Worm (Caenorhabditis elegans) whole organism, young adult: Measurements from ENCODE around the gene elo-5.

Experiments
- B0336.3 ChIP-seq: fragments of 200-800 bp; sonication (Bioruptor generic); IDR thresholded peaks from 2 replicates; pipeline ENCODE4 v1.3.6; 2022; ENCODE audit warnings: missing genetic modification characterization, missing compliant biosample characterization
- F10E7.11 ChIP-seq: sonication (generic microtip); optimal IDR thresholded peaks from 2 replicates; lab custom pipeline; 2017; ENCODE audit warnings: mild to moderate bottlenecking, missing genetic modification characterization, moderate library complexity, missing compliant biosample characterization
- F33H1.4 ChIP-seq: fragments of 200-800 bp; sonication (Bioruptor generic); IDR thresholded peaks from 2 replicates; pipeline ENCODE4 v1.3.6; 2022; ENCODE audit warnings: missing genetic modification reagents, missing genetic modification characterization, missing compliant biosample characterization
- F39B2.1 ChIP-seq: fragments of 200-800 bp; sonication (Bioruptor generic); IDR thresholded peaks from 2 replicates; pipeline ENCODE4 v1.3.6; 2022; ENCODE audit warnings: missing genetic modification reagents, missing genetic modification characterization, missing compliant biosample characterization
- F52B5.7 ChIP-seq: sonication (generic microtip); optimal IDR thresholded peaks from 2 replicates; lab custom pipeline; 2016; ENCODE audit warnings: mild to moderate bottlenecking, missing genetic modification characterization, missing compliant biosample characterization
- F55B11.4 ChIP-seq: sonication (generic microtip); optimal IDR thresholded peaks from 2 replicates; lab custom pipeline; 2016; ENCODE audit warnings: missing compliant biosample characterization, missing genetic modification characterization, borderline replicate concordance; ENCODE audit not compliant: insufficient read depth
- T07F8.4 ChIP-seq: sonication (generic microtip); optimal IDR thresholded peaks from 2 replicates; lab custom pipeline; 2016; ENCODE audit warnings: mild to moderate bottlenecking, missing genetic modification characterization, moderate library complexity, missing compliant biosample characterization
- Y56A3A.18 ChIP-seq: fragments of 200-800 bp; sonication (Bioruptor generic); IDR thresholded peaks from 2 replicates; pipeline ENCODE4 v1.3.6; 2022; ENCODE audit warnings: missing genetic modification reagents, missing genetic modification characterization, missing compliant biosample characterization
- Y67H2A.10 ChIP-seq: fragments of 200-800 bp; sonication (Bioruptor generic); conservative IDR thresholded peaks from 2 replicates; pipeline ENCODE4 v1.3.6; 2022; ENCODE audit warnings: missing genetic modification reagents, missing genetic modification characterization, missing compliant biosample characterization
- akir-1 ChIP-seq: fragments of 200-800 bp; sonication (Bioruptor generic); optimal IDR thresholded peaks from 2 replicates; lab custom pipeline; 2018; ENCODE audit warnings: mild to moderate bottlenecking, missing genetic modification characterization, moderate library complexity, missing compliant biosample characterization
- aptf-2 ChIP-seq: fragments of 200-800 bp; sonication (Bioruptor generic); conservative IDR thresholded peaks from 2 replicates; pipeline ENCODE4 v1.3.6; 2022; ENCODE audit warnings: missing genetic modification reagents, missing genetic modification characterization, missing compliant biosample characterization
- atf-7 ChIP-seq: sonication (generic microtip); optimal IDR thresholded peaks from 2 replicates; lab custom pipeline; 2017; ENCODE audit warnings: mild to moderate bottlenecking, missing genetic modification characterization, missing compliant biosample characterization
- athp-1 ChIP-seq: sonication (generic microtip); optimal IDR thresholded peaks from 2 replicates; lab custom pipeline; 2017; ENCODE audit warnings: mild to moderate bottlenecking, missing genetic modification characterization, missing compliant biosample characterization
- attf-3 ChIP-seq: fragments of 200-800 bp; sonication (Bioruptor generic); conservative IDR thresholded peaks from 2 replicates; pipeline ENCODE4 v1.3.6; 2022; ENCODE audit warnings: missing genetic modification reagents, missing genetic modification characterization, missing compliant biosample characterization
- cebp-2 ChIP-seq: fragments of 200-800 bp; sonication (Bioruptor generic); IDR thresholded peaks from 2 replicates; pipeline ENCODE4 v1.3.6; 2022; ENCODE audit warnings: missing genetic modification characterization, missing compliant biosample characterization
- ceh-100 ChIP-seq: fragments of 200-800 bp; sonication (Bioruptor generic); IDR thresholded peaks from 2 replicates; pipeline ENCODE4 v1.3.6; 2022; ENCODE audit warnings: missing genetic modification reagents, missing genetic modification characterization, missing compliant biosample characterization
- ceh-40 ChIP-seq: fragments of 200-800 bp; sonication (Bioruptor generic); IDR thresholded peaks from 2 replicates; pipeline ENCODE4 v1.3.6; 2022; ENCODE audit warnings: missing genetic modification characterization, missing compliant biosample characterization
- ceh-91 ChIP-seq: fragments of 200-800 bp; sonication (Bioruptor generic); IDR thresholded peaks from 2 replicates; pipeline ENCODE4 v1.3.6; 2022; ENCODE audit warnings: missing genetic modification reagents, missing genetic modification characterization, missing compliant biosample characterization
- dpff-1 ChIP-seq: sonication (generic microtip); optimal IDR thresholded peaks from 2 replicates; lab custom pipeline; 2017; ENCODE audit warnings: mild to moderate bottlenecking, missing genetic modification characterization, missing compliant biosample characterization
- dpl-1 ChIP-seq: fragments of 150-350 bp; optimal IDR thresholded peaks from 2 replicates; lab custom pipeline; 2014; ENCODE audit warnings: missing biosample characterization, missing genetic modification reagents, missing genetic modification characterization
- ekl-4 ChIP-seq: fragments of 200-800 bp; sonication (Bioruptor generic); IDR thresholded peaks from 2 replicates; pipeline ENCODE4 v1.3.6; 2022; ENCODE audit warnings: missing genetic modification reagents, missing genetic modification characterization, missing compliant biosample characterization
- fkh-3 ChIP-seq: sonication (generic microtip); optimal IDR thresholded peaks from 2 replicates; lab custom pipeline; 2016; ENCODE audit warnings: mild to moderate bottlenecking, missing genetic modification characterization, missing compliant biosample characterization
- him-1 ChIP-seq: sonication (generic microtip); optimal IDR thresholded peaks from 2 replicates; lab custom pipeline; 2016; ENCODE audit warnings: missing genotype, missing genetic modification reagents, missing genetic modification characterization, missing compliant biosample characterization
- lag-1 ChIP-seq: fragments of 200-800 bp; sonication (Bioruptor generic); IDR thresholded peaks from 2 replicates; pipeline ENCODE4 v1.3.6; 2022; ENCODE audit warnings: missing genetic modification reagents, missing genetic modification characterization, missing compliant biosample characterization
- let-526 ChIP-seq: fragments of 200-800 bp; sonication (Bioruptor generic); IDR thresholded peaks from 2 replicates; pipeline ENCODE4 v1.3.6; 2022; ENCODE audit warnings: missing genetic modification reagents, missing genetic modification characterization, missing compliant biosample characterization
- let-607 ChIP-seq, 2 experiments: fragments of 200-800 bp in 1 of 2; sonication (Bioruptor generic) in 1 of 2; sonication (generic microtip) in 1 of 2; optimal IDR thresholded peaks; 2 replicates each; lab custom pipeline; 2016 to 2018; ENCODE audit warnings: mild to moderate bottlenecking in 2 of 2, missing compliant biosample characterization in 2 of 2, missing genetic modification characterization in 2 of 2, moderate library complexity in 2 of 2, missing genotype in 1 of 2
- lin-40 ChIP-seq: sonication (generic microtip); optimal IDR thresholded peaks from 2 replicates; lab custom pipeline; 2016; ENCODE audit warnings: missing genetic modification characterization, mild to moderate bottlenecking, missing compliant biosample characterization, missing genotype, missing genetic modification reagents
- lir-1 ChIP-seq: fragments of 200-800 bp; sonication (Bioruptor generic); conservative IDR thresholded peaks from 2 replicates; pipeline ENCODE4 v1.3.6; 2022; ENCODE audit warnings: missing genetic modification reagents, missing genetic modification characterization, missing compliant biosample characterization
- lsy-27 ChIP-seq: sonication (generic microtip); optimal IDR thresholded peaks from 2 replicates; lab custom pipeline; 2017; ENCODE audit warnings: missing genetic modification characterization, mild to moderate bottlenecking, missing compliant biosample characterization, antibody characterized with exemption, missing genotype, borderline replicate concordance; ENCODE audit not compliant: insufficient read depth
- madf-6 ChIP-seq: fragments of 200-800 bp; sonication (Bioruptor generic); IDR thresholded peaks from 2 replicates; pipeline ENCODE4 v1.3.6; 2022; ENCODE audit warnings: missing genetic modification reagents, missing genetic modification characterization, missing compliant biosample characterization
- nfya-1 ChIP-seq: sonication (generic microtip); optimal IDR thresholded peaks from 2 replicates; lab custom pipeline; 2017; ENCODE audit warnings: antibody characterized with exemption, missing compliant biosample characterization, missing genetic modification characterization, borderline replicate concordance; ENCODE audit not compliant: insufficient read depth
- nfyb-1 ChIP-seq: fragments of 200-800 bp; sonication (Bioruptor generic); IDR thresholded peaks from 2 replicates; pipeline ENCODE4 v1.3.6; 2022; ENCODE audit warnings: missing genetic modification reagents, missing genetic modification characterization, missing compliant biosample characterization
- nhr-179 ChIP-seq: sonication (generic microtip); optimal IDR thresholded peaks from 2 replicates; lab custom pipeline; 2016; ENCODE audit warnings: mild to moderate bottlenecking, missing genetic modification characterization, missing compliant biosample characterization
- nhr-27 ChIP-seq: fragments of 200-800 bp; sonication (Bioruptor generic); optimal IDR thresholded peaks from 2 replicates; lab custom pipeline; 2018; ENCODE audit warnings: mild to moderate bottlenecking, missing genetic modification characterization, moderate library complexity, missing compliant biosample characterization
- nhr-80 ChIP-seq: sonication (generic microtip); optimal IDR thresholded peaks from 2 replicates; lab custom pipeline; 2016; ENCODE audit warnings: missing genetic modification characterization, missing compliant biosample characterization
- pbrm-1 ChIP-seq: fragments of 200-800 bp; sonication (Bioruptor generic); IDR thresholded peaks from 2 replicates; pipeline ENCODE4 v1.3.6; 2022; ENCODE audit warnings: missing genetic modification reagents, missing genetic modification characterization, missing compliant biosample characterization
- pha-4 ChIP-seq: fragments of 150-350 bp; sonication (generic microtip); optimal IDR thresholded peaks from 2 replicates; lab custom pipeline; 2014; ENCODE audit warnings: missing biosample characterization, missing genetic modification reagents, missing genetic modification characterization
- rec-8 ChIP-seq, 2 experiments: sonication (generic microtip); optimal IDR thresholded peaks; 2 replicates each; lab custom pipeline; 2016; ENCODE audit warnings: mild to moderate bottlenecking in 2 of 2, missing genetic modification characterization in 2 of 2, missing genetic modification reagents in 2 of 2, missing genotype in 2 of 2, missing biosample characterization in 1 of 2, missing compliant biosample characterization in 1 of 2, moderate library complexity in 1 of 2
- sea-2 ChIP-seq: fragments of 200-800 bp; sonication (Bioruptor generic); IDR thresholded peaks from 2 replicates; pipeline ENCODE4 v1.3.6; 2022; ENCODE audit warnings: missing genetic modification characterization, missing compliant biosample characterization
- snpc-3.4 ChIP-seq: sonication (generic microtip); optimal IDR thresholded peaks from 2 replicates; lab custom pipeline; 2017; ENCODE audit warnings: missing genetic modification characterization, mild to moderate bottlenecking, missing compliant biosample characterization, antibody characterized with exemption, moderate library complexity, missing genotype, missing genetic modification reagents
- snpc-4 ChIP-seq, 5 experiments: fragments of 150-350 bp in 1 of 5; sonication (generic microtip) in 4 of 5; optimal IDR thresholded peaks; 2 replicates each; lab custom pipeline; 2014 to 2018; ENCODE audit warnings: missing genetic modification characterization in 5 of 5, missing biosample characterization in 3 of 5, antibody characterized with exemption in 2 of 5, mild to moderate bottlenecking in 2 of 5, missing compliant biosample characterization in 2 of 5, missing genotype in 2 of 5, moderate library complexity in 2 of 5, missing genetic modification reagents in 1 of 5
- sptf-2 ChIP-seq: fragments of 200-800 bp; sonication (Bioruptor generic); optimal IDR thresholded peaks from 2 replicates; lab custom pipeline; 2018; ENCODE audit warnings: mild to moderate bottlenecking, missing genetic modification characterization, missing compliant biosample characterization
- unc-62 ChIP-seq: fragments of 150-350 bp; optimal IDR thresholded peaks from 2 replicates; lab custom pipeline; 2014; ENCODE audit warnings: missing biosample characterization, missing genetic modification reagents, missing genetic modification characterization
- xnd-1 ChIP-seq: sonication (generic microtip); optimal IDR thresholded peaks from 2 replicates; lab custom pipeline; 2016; ENCODE audit warnings: missing genotype, missing genetic modification reagents, missing genetic modification characterization, missing compliant biosample characterization
- ztf-18 ChIP-seq: sonication (generic microtip); optimal IDR thresholded peaks from 2 replicates; lab custom pipeline; 2016; ENCODE audit warnings: missing genotype, mild to moderate bottlenecking, missing genetic modification characterization, missing compliant biosample characterization

elo-5 gene

ce11 chrIV:5366567-5366966 is 10.3 kb downstream of the elo-5 start, which contains the start of gene sand-1:
TSS of gene sand-1 (plus strand) at chrIV:5366867.
- no peak for TF ChIP-seq lag-1
- no peak for TF ChIP-seq F55B11.4 (tag; lab: Kevin White, UChicago)
- TF ChIP-seq him-1 (tag; lab: Kevin White, UChicago) = no peak
- TF ChIP-seq dpff-1 (tag; lab: Kevin White, UChicago) = no peak
- TF ChIP-seq Y67H2A.10 (GFP tag; lab: Robert Waterston, UW) = no peak
- TF ChIP-seq ztf-18 (tag; lab: Kevin White, UChicago) = no peak
- TF ChIP-seq sptf-2 (GFP tag; lab: Kevin White, UChicago) = no peak
- peak; percentile 30 for TF ChIP-seq athp-1 (tag; lab: Kevin White, UChicago)
- no peak for TF ChIP-seq Y56A3A.18
- no peak for TF ChIP-seq snpc-4 (GFP tag; optimal IDR thresholded peaks at IDR 0.05; lab: Kevin White, UChicago)
- peak in 1 of 4 experiments; percentile 66 for TF ChIP-seq snpc-4 (tag; optimal IDR thresholded peaks at IDR 0.05; lab: Kevin White, UChicago)
- no peak for TF ChIP-seq attf-3 (GFP tag; lab: Robert Waterston, UW)
- TF ChIP-seq pha-4 (tag; lab: Kevin White, UChicago) = no peak
- TF ChIP-seq ceh-91 (GFP tag; lab: Robert Waterston, UW) = no peak

- peak; percentile 20 for TF ChIP-seq nhr-80 (tag; lab: Kevin White, UChicago)
- peak; percentile 64 for TF ChIP-seq athp-1 (tag; lab: Kevin White, UChicago)
- TF ChIP-seq dpff-1 (tag; lab: Kevin White, UChicago) = no peak
- no peak for TF ChIP-seq him-1 (tag; lab: Kevin White, UChicago)
- peak; percentile 31; the same call in 1 of the 2 replicates for TF ChIP-seq pbrm-1 (GFP tag; lab: Robert Waterston, UW)
- no peak for TF ChIP-seq let-526
- TF ChIP-seq snpc-3.4 = peak; percentile 78
- TF ChIP-seq ceh-100 (GFP tag; lab: Robert Waterston, UW) = 0 out of 2 replicates have a peak, but pooled peaks have one; percentile 11
- no peak for TF ChIP-seq F52B5.7 (tag; lab: Kevin White, UChicago)
- no peak for TF ChIP-seq cebp-2 (GFP tag; lab: Robert Waterston, UW)
- TF ChIP-seq fkh-3 (tag; lab: Kevin White, UChicago) = no peak
- 0 out of 2 replicates have a peak, but pooled peaks have one; percentile 31 for TF ChIP-seq B0336.3 (GFP tag; lab: Robert Waterston, UW)
- peak; percentile 51 for TF ChIP-seq lin-40 (tag; lab: Kevin White, UChicago)
- TF ChIP-seq F33H1.4 (GFP tag; lab: Robert Waterston, UW) = peak; percentile 44
- TF ChIP-seq let-607 (tag; optimal IDR thresholded peaks at IDR 0.05; lab: Kevin White, UChicago) = peak in 1 of 2 experiments; percentile 9
- TF ChIP-seq nfyb-1 (GFP tag; lab: Robert Waterston, UW) = peak; percentile 40; the same call in 1 of the 2 replicates
- no peak for TF ChIP-seq F10E7.11
- no peak for TF ChIP-seq unc-62
- no peak for TF ChIP-seq sea-2 (GFP tag; lab: Robert Waterston, UW)
- TF ChIP-seq dpl-1 (GFP tag; lab: Kevin White, UChicago) = peak; percentile 3
- no peak for TF ChIP-seq nfya-1 (tag; lab: Kevin White, UChicago)
- peak; percentile 59; the same call in 1 of the 2 replicates for TF ChIP-seq madf-6 (GFP tag; lab: Robert Waterston, UW)
- TF ChIP-seq xnd-1 = no peak
- TF ChIP-seq attf-3 (GFP tag; lab: Robert Waterston, UW) = no peak
- peak; percentile 55; the same call in 1 of the 2 replicates for TF ChIP-seq ekl-4 (GFP tag; lab: Robert Waterston, UW)
- no peak for TF ChIP-seq nhr-27
- no peak for TF ChIP-seq ceh-40 (GFP tag; lab: Robert Waterston, UW)
- TF ChIP-seq rec-8 (tag; optimal IDR thresholded peaks at IDR 0.05; lab: Kevin White, UChicago) = no peak
- TF ChIP-seq lsy-27 (tag; lab: Kevin White, UChicago) = peak; percentile 4
- no peak for TF ChIP-seq lir-1 (GFP tag; lab: Robert Waterston, UW)
- no peak for TF ChIP-seq aptf-2 (GFP tag; lab: Robert Waterston, UW)
- TF ChIP-seq T07F8.4 (tag; lab: Kevin White, UChicago) = no peak
- TF ChIP-seq atf-7 (tag; lab: Kevin White, UChicago) = no peak
- no peak for TF ChIP-seq F39B2.1
- no peak for TF ChIP-seq nhr-179 (tag; lab: Kevin White, UChicago)
- no peak for TF ChIP-seq akir-1 (GFP tag; lab: Kevin White, UChicago)
These were observed 12.7 kb downstream of the elo-5 start, which contains the start of the genes hda-6 and F41H10.4 for ce11 chrIV:5364135-5364609. TSS of gene hda-6 (minus strand) at chrIV:5364306. TSS of gene F41H10.4 (plus strand) at chrIV:5364559.
